Fruit fly (Drosophila melanogaster) whole organism, embryonic: ENCODE data around the gene CG13248.

Experiments used
- Abd-B ChIP-seq: fragments of 200-800 bp; sonication (Bioruptor generic); optimal IDR thresholded peaks from 2 replicates; lab custom pipeline; 2018; ENCODE audit warnings: missing biosample characterization, mild to moderate bottlenecking, missing genetic modification characterization, moderate library complexity
- Atf3 ChIP-seq: fragments of 200-800 bp; sonication (Bioruptor generic); optimal IDR thresholded peaks from 3 replicates; lab custom pipeline; 2016; ENCODE audit warnings: missing biosample characterization, missing genetic modification characterization
- Awh ChIP-seq: fragments of 200-800 bp; sonication (Bioruptor generic); IDR thresholded peaks from 2 replicates; pipeline ENCODE4, ENCODE4 v1.3.6; 2022; ENCODE audit warnings: missing biosample characterization, missing genetic modification characterization
- B-H2 ChIP-seq: fragments of 200-800 bp; sonication (Bioruptor generic); optimal IDR thresholded peaks from 2 replicates; lab custom pipeline; 2018; ENCODE audit warnings: missing biosample characterization, mild to moderate bottlenecking, missing genetic modification characterization
- Bdp1 ChIP-seq: fragments of 200-800 bp; sonication (Bioruptor generic); optimal IDR thresholded peaks from 3 replicates; lab custom pipeline; 2016; ENCODE audit warnings: missing biosample characterization, missing genetic modification characterization
- CG10209 ChIP-seq: fragments of 200-800 bp; sonication (Bioruptor generic); optimal IDR thresholded peaks from 3 replicates; lab custom pipeline; 2017; ENCODE audit warnings: missing biosample characterization, mild to moderate bottlenecking, missing genetic modification characterization, missing genetic modification reagents
- CG10267 ChIP-seq: fragments of 200-800 bp; sonication (Bioruptor generic); optimal IDR thresholded peaks from 2 replicates; lab custom pipeline; 2018; ENCODE audit warnings: missing biosample characterization, mild to moderate bottlenecking, missing genetic modification characterization, moderate library complexity
- CG10462 ChIP-seq: fragments of 200-800 bp; sonication (Bioruptor generic); optimal IDR thresholded peaks from 2 replicates; lab custom pipeline; 2016; ENCODE audit warnings: missing biosample characterization, missing genetic modification characterization
- CG10543 ChIP-seq: fragments of 200-800 bp; sonication (Bioruptor generic); optimal IDR thresholded peaks from 3 replicates; lab custom pipeline; 2017; ENCODE audit warnings: missing biosample characterization, mild to moderate bottlenecking, missing genetic modification characterization, moderate library complexity
- CG12219 ChIP-seq: fragments of 200-800 bp; sonication (Bioruptor generic); optimal IDR thresholded peaks from 3 replicates; lab custom pipeline; 2018; ENCODE audit warnings: missing biosample characterization, mild to moderate bottlenecking, missing genetic modification characterization
- CG13296 ChIP-seq: fragments of 200-800 bp; sonication (Bioruptor generic); optimal IDR thresholded peaks from 3 replicates; lab custom pipeline; 2018; ENCODE audit warnings: missing biosample characterization, mild to moderate bottlenecking, missing genetic modification characterization
- CG13624 ChIP-seq: fragments of 200-800 bp; sonication (Bioruptor generic); optimal IDR thresholded peaks from 2 replicates; lab custom pipeline; 2016; ENCODE audit warnings: missing biosample characterization, missing genetic modification characterization
- CG2116 ChIP-seq: fragments of 200-800 bp; sonication (Bioruptor generic); optimal IDR thresholded peaks from 3 replicates; lab custom pipeline; 2018; ENCODE audit warnings: missing biosample characterization, mild to moderate bottlenecking, missing genetic modification characterization
- CG34422 ChIP-seq: fragments of 200-800 bp; sonication (Bioruptor generic); IDR thresholded peaks from 3 replicates; pipeline ENCODE4 v1.3.6; 2022; ENCODE audit warnings: missing biosample characterization, missing genetic modification characterization
- CG3838 ChIP-seq: fragments of 200-800 bp; sonication (Bioruptor generic); optimal IDR thresholded peaks from 3 replicates; lab custom pipeline; 2016; ENCODE audit warnings: missing biosample characterization, missing genetic modification characterization
- CG4360 ChIP-seq: fragments of 200-800 bp; sonication (Bioruptor generic); IDR thresholded peaks from 2 replicates; pipeline ENCODE4 v1.3.6; 2022; ENCODE audit warnings: missing biosample characterization, missing genetic modification characterization
- CG4617 ChIP-seq: fragments of 200-800 bp; sonication (Bioruptor generic); optimal IDR thresholded peaks from 3 replicates; lab custom pipeline; 2016; ENCODE audit warnings: missing biosample characterization, missing genetic modification characterization, borderline replicate concordance
- CG6791 ChIP-seq: fragments of 200-800 bp; sonication (Bioruptor generic); IDR thresholded peaks from 3 replicates; pipeline ENCODE4 v1.3.6; 2022; ENCODE audit warnings: missing biosample characterization, missing genetic modification characterization; ENCODE audit not compliant: partially characterized antibody
- CG7745 ChIP-seq: fragments of 200-800 bp; sonication (Bioruptor generic); optimal IDR thresholded peaks from 2 replicates; lab custom pipeline; 2018; ENCODE audit warnings: missing biosample characterization, mild to moderate bottlenecking, missing genetic modification characterization, moderate library complexity
- CG7928 ChIP-seq: fragments of 200-800 bp; sonication (Bioruptor generic); optimal IDR thresholded peaks from 2 replicates; lab custom pipeline; 2017; ENCODE audit warnings: missing biosample characterization, mild to moderate bottlenecking, missing genetic modification characterization
- CG8281 ChIP-seq: fragments of 200-800 bp; sonication (Bioruptor generic); optimal IDR thresholded peaks from 2 replicates; lab custom pipeline; 2018; ENCODE audit warnings: missing biosample characterization, mild to moderate bottlenecking, missing genetic modification characterization, moderate library complexity
- CG8388 ChIP-seq: fragments of 200-800 bp; sonication (Bioruptor generic); optimal IDR thresholded peaks from 2 replicates; lab custom pipeline; 2019; ENCODE audit warnings: missing biosample characterization, mild to moderate bottlenecking, missing genetic modification characterization, moderate library complexity
- CG9609 ChIP-seq: fragments of 200-800 bp; sonication (Bioruptor generic); optimal IDR thresholded peaks from 3 replicates; lab custom pipeline; 2016; ENCODE audit warnings: missing biosample characterization, missing genetic modification characterization
- HLH54F ChIP-seq: fragments of 200-800 bp; sonication (Bioruptor generic); optimal IDR thresholded peaks from 3 replicates; lab custom pipeline; 2016; ENCODE audit warnings: missing biosample characterization, missing genetic modification characterization
- Hand ChIP-seq: fragments of 200-800 bp; sonication (Bioruptor generic); optimal IDR thresholded peaks from 2 replicates; lab custom pipeline; 2017; ENCODE audit warnings: mild to moderate bottlenecking, missing biosample characterization, missing genetic modification reagents, missing genetic modification characterization
- MBD-R2 ChIP-seq: fragments of 200-800 bp; sonication (Bioruptor generic); IDR thresholded peaks from 2 replicates; pipeline ENCODE4 v1.3.6; 2022; ENCODE audit warnings: missing biosample characterization, missing genetic modification characterization
- Med ChIP-seq: fragments of 200-800 bp; sonication (Bioruptor generic); peaks from one replicate; lab custom pipeline; 2016; ENCODE audit warnings: missing biosample characterization, missing genetic modification characterization, mild to moderate bottlenecking, inconsistent platforms, moderate library complexity
- NK7.1 ChIP-seq: fragments of 200-800 bp; sonication (Bioruptor generic); optimal IDR thresholded peaks from 3 replicates; lab custom pipeline; 2016; ENCODE audit warnings: missing biosample characterization, missing genetic modification characterization
- NfI ChIP-seq: fragments of 200-800 bp; sonication (Bioruptor generic); optimal IDR thresholded peaks from 3 replicates; lab custom pipeline; 2018; ENCODE audit warnings: missing biosample characterization, mild to moderate bottlenecking, missing genetic modification characterization, moderate library complexity
- Optix ChIP-seq: fragments of 200-800 bp; sonication (Bioruptor generic); IDR thresholded peaks from 3 replicates; pipeline ENCODE4 v1.3.6; 2022; ENCODE audit warnings: missing biosample characterization, missing genetic modification characterization
- Ravus ChIP-seq: fragments of 200-800 bp; sonication (Bioruptor generic); IDR thresholded peaks from 2 replicates; pipeline ENCODE4 v1.3.6; 2022; ENCODE audit warnings: missing biosample characterization, missing genetic modification characterization
- Sry-β ChIP-seq: fragments of 200-800 bp; sonication (Bioruptor generic); optimal IDR thresholded peaks from 2 replicates; lab custom pipeline; 2018; ENCODE audit warnings: missing biosample characterization, mild to moderate bottlenecking, missing genetic modification characterization, moderate library complexity
- Stat92E ChIP-seq, 3 experiments: fragments of >200 bp in 2 of 3; fragments of 200-800 bp in 1 of 3; sonication (Bioruptor generic) in 1 of 3; optimal IDR thresholded peaks; 2 replicates each; lab custom pipeline; 2017 to 2019; ENCODE audit warnings: missing biosample characterization in 3 of 3, missing genetic modification characterization in 3 of 3, mild to moderate bottlenecking in 1 of 3, moderate library complexity in 1 of 3
- ac ChIP-seq: fragments of 200-800 bp; sonication (Bioruptor generic); optimal IDR thresholded peaks from 3 replicates; lab custom pipeline; 2017; ENCODE audit warnings: missing biosample characterization, mild to moderate bottlenecking, missing genetic modification characterization
- btn ChIP-seq: fragments of 200-800 bp; sonication (Bioruptor generic); optimal IDR thresholded peaks from 2 replicates; lab custom pipeline; 2016; ENCODE audit warnings: missing biosample characterization, missing genetic modification characterization
- cato ChIP-seq: fragments of 200-800 bp; sonication (Bioruptor generic); optimal IDR thresholded peaks from 2 replicates; lab custom pipeline; 2016; ENCODE audit warnings: missing biosample characterization, missing genetic modification characterization, borderline replicate concordance
- chm ChIP-seq: fragments of 200-800 bp; sonication (Bioruptor generic); IDR thresholded peaks from 2 replicates; pipeline ENCODE4 v1.3.6; 2022; ENCODE audit warnings: missing biosample characterization, missing genetic modification characterization
- croc ChIP-seq: fragments of 200-800 bp; sonication (Bioruptor generic); conservative IDR thresholded peaks from 3 replicates; pipeline ENCODE4 v1.3.6; 2022; ENCODE audit warnings: missing biosample characterization, missing genetic modification characterization
- ind ChIP-seq: fragments of 200-800 bp; sonication (Bioruptor generic); optimal IDR thresholded peaks from 3 replicates; lab custom pipeline; 2016; ENCODE audit warnings: missing biosample characterization, missing genetic modification characterization
- jing ChIP-seq: fragments of 200-800 bp; sonication (Bioruptor generic); optimal IDR thresholded peaks from 2 replicates; lab custom pipeline; 2018; ENCODE audit warnings: missing biosample characterization, mild to moderate bottlenecking, missing genetic modification characterization
- klu ChIP-seq: fragments of 200-800 bp; sonication (Bioruptor generic); IDR thresholded peaks from 2 replicates; pipeline ENCODE4 v1.3.6; 2022; ENCODE audit warnings: missing biosample characterization, missing genetic modification characterization
- lbe ChIP-seq: fragments of 200-800 bp; sonication (Bioruptor generic); optimal IDR thresholded peaks from 2 replicates; lab custom pipeline; 2016; ENCODE audit warnings: missing biosample characterization, mild to moderate bottlenecking, missing genetic modification characterization
- lmd ChIP-seq: fragments of 200-800 bp; sonication (Bioruptor generic); IDR thresholded peaks from 2 replicates; pipeline ENCODE4 v1.3.6; 2022; ENCODE audit warnings: missing biosample characterization, missing genetic modification characterization
- luna ChIP-seq: fragments of 200-800 bp; sonication (Bioruptor generic); optimal IDR thresholded peaks from 2 replicates; lab custom pipeline; 2016; ENCODE audit warnings: missing biosample characterization, missing genetic modification characterization
- nau ChIP-seq: fragments of 200-800 bp; sonication (Bioruptor generic); optimal IDR thresholded peaks from 3 replicates; lab custom pipeline; 2017; ENCODE audit warnings: missing biosample characterization, mild to moderate bottlenecking, missing genetic modification characterization, missing genetic modification reagents
- onecut ChIP-seq: fragments of 200-800 bp; sonication (Bioruptor generic); IDR thresholded peaks from 2 replicates; pipeline ENCODE4 v1.3.6; 2022; ENCODE audit warnings: missing biosample characterization, missing genetic modification characterization
- org-1 ChIP-seq: fragments of 200-800 bp; sonication (Bioruptor generic); optimal IDR thresholded peaks from 2 replicates; lab custom pipeline; 2017; ENCODE audit warnings: missing biosample characterization, missing genetic modification characterization
- prd ChIP-seq, 3 experiments: fragments of >200 bp in 2 of 3; fragments of 200-800 bp in 1 of 3; sonication (Bioruptor generic) in 1 of 3; optimal IDR thresholded peaks in 2 of 3; IDR thresholded peaks in 1 of 3; 2 replicates in 2 of 3; 3 replicates in 1 of 3; pipeline versions ENCODE4 v1.3.6 to Lab custom; 2017 to 2022; ENCODE audit warnings: missing biosample characterization in 1 of 3, missing genetic modification characterization in 1 of 3
- sima ChIP-seq: fragments of 200-800 bp; sonication (Bioruptor generic); optimal IDR thresholded peaks from 2 replicates; lab custom pipeline; 2016; ENCODE audit warnings: missing biosample characterization, missing genetic modification characterization
- stc ChIP-seq: fragments of 200-800 bp; sonication (Bioruptor generic); IDR thresholded peaks from 2 replicates; pipeline ENCODE4 v1.3.6; 2022; ENCODE audit warnings: missing biosample characterization, missing genetic modification characterization
- vfl ChIP-seq: fragments of 200-800 bp; sonication (Bioruptor generic); optimal IDR thresholded peaks from 2 replicates; lab custom pipeline; 2016; ENCODE audit warnings: missing biosample characterization, missing genetic modification characterization

CG13248 gene

dm6 chr3L:20436069-20436468, 25.7 kb upstream of the CG13248 start, which contains the start of the genes mRpL15 and CtIP (continued):
- no peak for TF ChIP-seq lmd (GFP tag; lab: Robert Waterston, UW)
- no peak for TF ChIP-seq Hand (GFP tag; lab: Kevin White, UChicago)
- TF ChIP-seq CG10462 (GFP tag; lab: Kevin White, UChicago): no peak
- TF ChIP-seq Med: no peak
- TF ChIP-seq Optix: no peak
- no peak for TF ChIP-seq NK7.1
- no peak for TF ChIP-seq CG13296
- TF ChIP-seq ac: no peak
- TF ChIP-seq cato (GFP tag; lab: Kevin White, UChicago): no peak
- TF ChIP-seq luna (GFP tag; lab: Kevin White, UChicago): no peak
- TF ChIP-seq CG10209 (GFP tag; lab: Kevin White, UChicago): no peak
- TF ChIP-seq Awh (GFP tag; lab: Robert Waterston, UW): no peak
- TF ChIP-seq CG34422 (GFP tag; lab: Robert Waterston, UW): peak; percentile 68; the same call in 1 of the 3 replicates
- TF ChIP-seq nau (GFP tag; lab: Kevin White, UChicago): no peak
- peak; percentile 26 for TF ChIP-seq CG10267 (tag; lab: Kevin White, UChicago)
- no peak for TF ChIP-seq CG9609 (GFP tag; lab: Kevin White, UChicago)
- no peak for TF ChIP-seq Ravus (GFP tag; lab: Robert Waterston, UW)
- no peak for TF ChIP-seq Atf3 (GFP tag; lab: Kevin White, UChicago)
- no peak for TF ChIP-seq Abd-B
- no peak for TF ChIP-seq klu (GFP tag; lab: Robert Waterston, UW)
- TF ChIP-seq jing (GFP tag; lab: Kevin White, UChicago): no peak
- no peak for TF ChIP-seq CG7745
- no peak for TF ChIP-seq B-H2 (GFP tag; lab: Kevin White, UChicago)
- TF ChIP-seq CG6791 (GFP tag; lab: Robert Waterston, UW): no peak
- TF ChIP-seq CG8388: no peak
- no peak for TF ChIP-seq CG13624
- no peak for TF ChIP-seq CG4360 (GFP tag; lab: Robert Waterston, UW)
- TF ChIP-seq CG2116: peak; percentile 5
- no peak for TF ChIP-seq CG7928 (GFP tag; lab: Kevin White, UChicago)
- TF ChIP-seq Bdp1: no peak
- TF ChIP-seq Sry-β (GFP tag; lab: Kevin White, UChicago): no peak
- no peak for TF ChIP-seq croc
- no peak for TF ChIP-seq onecut
- no peak for TF ChIP-seq HLH54F (GFP tag; lab: Kevin White, UChicago)
- TF ChIP-seq Stat92E (GFP tag; optimal IDR thresholded peaks at IDR 0.05; lab: Kevin White, UChicago): no peak
- TF ChIP-seq CG10543 (GFP tag; lab: Kevin White, UChicago): no peak
- no peak for TF ChIP-seq prd (optimal IDR thresholded peaks at IDR 0.05; lab: Kevin White, UChicago)
- no peak for TF ChIP-seq prd (GFP tag; IDR thresholded peaks at IDR 0.05; lab: Robert Waterston, UW)
- TF ChIP-seq vfl (GFP tag; lab: Kevin White, UChicago): no peak
- no peak for TF ChIP-seq org-1 (GFP tag; lab: Kevin White, UChicago)
- TF ChIP-seq CG4617 (GFP tag; lab: Kevin White, UChicago): peak; percentile 87
- TF ChIP-seq btn (GFP tag; lab: Kevin White, UChicago): no peak
- TF ChIP-seq sima (GFP tag; lab: Kevin White, UChicago): no peak
- no peak for TF ChIP-seq ind (GFP tag; lab: Kevin White, UChicago)
- peak; percentile 86 for TF ChIP-seq MBD-R2 (GFP tag; lab: Robert Waterston, UW)
- TF ChIP-seq lbe: no peak
- TF ChIP-seq CG8281 (tag; lab: Kevin White, UChicago): no peak
- TF ChIP-seq chm (GFP tag; lab: Robert Waterston, UW): no peak
- TF ChIP-seq CG3838 (GFP tag; lab: Kevin White, UChicago): no peak
- TF ChIP-seq stc: no peak
- TF ChIP-seq NfI (GFP tag; lab: Kevin White, UChicago): no peak
- TF ChIP-seq CG12219 (GFP tag; lab: Kevin White, UChicago): no peak
